Worm (Caenorhabditis elegans) whole organism, L4 larva: ENCODE data around the gene C56E6.2.

Experiments used
- F10B5.3 ChIP-seq: sonication (generic microtip); optimal IDR thresholded peaks from 2 replicates; lab custom pipeline; 2016; ENCODE audit warnings: mild to moderate bottlenecking, missing genetic modification characterization, missing compliant biosample characterization
- F26F4.8 ChIP-seq: fragments of 200-800 bp; sonication (Bioruptor generic); conservative IDR thresholded peaks from 2 replicates; pipeline ENCODE4 v1.3.6; 2022; ENCODE audit warnings: missing genetic modification characterization, missing compliant biosample characterization
- F44E2.7 ChIP-seq: fragments of 200-800 bp; sonication (Bioruptor generic); IDR thresholded peaks from 2 replicates; pipeline ENCODE4 v2.1.2; 2022; ENCODE audit warnings: missing genetic modification characterization, missing compliant biosample characterization
- R02D3.7 ChIP-seq: fragments of 150-350 bp; sonication (generic microtip); optimal IDR thresholded peaks from 3 replicates; lab custom pipeline; 2014; ENCODE audit warnings: missing biosample characterization, missing genetic modification characterization
- T20F7.1 ChIP-seq: fragments of 200-800 bp; sonication (Bioruptor generic); optimal IDR thresholded peaks from 2 replicates; lab custom pipeline; 2018; ENCODE audit warnings: mild to moderate bottlenecking, missing genetic modification characterization, missing compliant biosample characterization
- Y105C5A.15 ChIP-seq: fragments of 200-800 bp; sonication (Bioruptor generic); IDR thresholded peaks from 2 replicates; pipeline ENCODE4 v1.3.6; 2022; ENCODE audit warnings: missing genetic modification characterization, missing compliant biosample characterization
- ZK546.5 ChIP-seq, 2 experiments: sonication (generic microtip); optimal IDR thresholded peaks; 2 replicates each; lab custom pipeline; 2017; ENCODE audit warnings: missing biosample characterization in 2 of 2, missing genetic modification characterization in 2 of 2
- attf-4 ChIP-seq: sonication (generic microtip); optimal IDR thresholded peaks from 3 replicates; lab custom pipeline; 2017; ENCODE audit warnings: missing biosample characterization, missing genetic modification characterization
- ceh-44 ChIP-seq: fragments of 200-800 bp; sonication (Bioruptor generic); IDR thresholded peaks from 2 replicates; pipeline ENCODE4 v1.3.6; 2022; ENCODE audit warnings: missing genetic modification reagents, missing genetic modification characterization, missing compliant biosample characterization
- ces-1 ChIP-seq: fragments of 150-350 bp; sonication (generic microtip); optimal IDR thresholded peaks from 4 replicates; lab custom pipeline; 2014; ENCODE audit warnings: missing biosample characterization, missing genetic modification reagents, missing genetic modification characterization
- cey-2 ChIP-seq: sonication (generic microtip); optimal IDR thresholded peaks from 3 replicates; lab custom pipeline; 2017; ENCODE audit warnings: missing genetic modification characterization, mild to moderate bottlenecking, missing compliant biosample characterization, antibody characterized with exemption, borderline replicate concordance; ENCODE audit not compliant: insufficient read depth
- daf-8 ChIP-seq: fragments of 200-800 bp; sonication (Bioruptor generic); IDR thresholded peaks from 2 replicates; pipeline ENCODE4 v1.3.6; 2022; ENCODE audit warnings: missing genetic modification characterization, missing compliant biosample characterization
- dmd-9 ChIP-seq: fragments of 200-800 bp; sonication (Bioruptor generic); IDR thresholded peaks from 2 replicates; pipeline ENCODE4 v1.3.6; 2022; ENCODE audit warnings: missing genetic modification reagents, missing genetic modification characterization, missing compliant biosample characterization
- dpl-1 ChIP-seq: fragments of 150-350 bp; optimal IDR thresholded peaks from 2 replicates; lab custom pipeline; 2014; ENCODE audit warnings: missing biosample characterization, missing genetic modification reagents, missing genetic modification characterization
- egl-27 ChIP-seq: sonication (generic microtip); optimal IDR thresholded peaks from 3 replicates; lab custom pipeline; 2017; ENCODE audit warnings: missing biosample characterization, missing genetic modification reagents, missing genetic modification characterization
- hif-1 ChIP-seq, 2 experiments: sonication (generic microtip); optimal IDR thresholded peaks; 2 replicates each; lab custom pipeline; 2016 to 2017; ENCODE audit warnings: missing compliant biosample characterization in 2 of 2, missing genetic modification characterization in 2 of 2, missing genetic modification reagents in 2 of 2, missing genotype in 2 of 2, mild to moderate bottlenecking in 1 of 2
- hlh-30 ChIP-seq: sonication (generic microtip); optimal IDR thresholded peaks from 2 replicates; lab custom pipeline; 2017; ENCODE audit warnings: antibody characterized with exemption, mild to moderate bottlenecking, missing genetic modification characterization, missing compliant biosample characterization; ENCODE audit not compliant: insufficient read depth
- hmg-1.1 ChIP-seq: fragments of 200-800 bp; sonication (Bioruptor generic); IDR thresholded peaks from 2 replicates; pipeline ENCODE4 v1.3.6; 2022; ENCODE audit warnings: missing genetic modification reagents, missing genetic modification characterization, missing compliant biosample characterization
- jun-1 ChIP-seq: fragments of 150-350 bp; optimal IDR thresholded peaks from 2 replicates; lab custom pipeline; 2014; ENCODE audit warnings: missing biosample characterization, missing genetic modification reagents, missing genetic modification characterization
- lin-13 ChIP-seq: fragments of 150-350 bp; optimal IDR thresholded peaks from 2 replicates; lab custom pipeline; 2014; ENCODE audit warnings: missing biosample characterization, missing genetic modification reagents, missing genetic modification characterization
- lin-38 ChIP-seq: fragments of 200-800 bp; sonication (Bioruptor generic); IDR thresholded peaks from 2 replicates; pipeline ENCODE4 v1.3.6; 2022; ENCODE audit warnings: missing genetic modification reagents, missing genetic modification characterization, missing compliant biosample characterization
- lin-39 ChIP-seq: fragments of 150-350 bp; optimal IDR thresholded peaks from 2 replicates; lab custom pipeline; 2014; ENCODE audit warnings: missing biosample characterization, missing genetic modification reagents, missing genetic modification characterization
- madf-5 ChIP-seq, 2 experiments: fragments of 200-800 bp; sonication (Bioruptor generic); IDR thresholded peaks; 2 replicates each; pipeline ENCODE4 v1.3.6; 2022; ENCODE audit warnings: missing compliant biosample characterization in 2 of 2, missing genetic modification characterization in 2 of 2
- madf-9 ChIP-seq: fragments of 200-800 bp; sonication (Bioruptor generic); conservative IDR thresholded peaks from 2 replicates; pipeline ENCODE4 v1.3.6; 2022; ENCODE audit warnings: missing genetic modification reagents, missing genetic modification characterization, missing compliant biosample characterization
- mdl-1 ChIP-seq, 2 experiments: fragments of 150-350 bp in 1 of 2; sonication (generic microtip) in 1 of 2; optimal IDR thresholded peaks; 2 replicates each; lab custom pipeline; 2014 to 2017; ENCODE audit warnings: missing biosample characterization in 2 of 2, missing genetic modification characterization in 2 of 2
- mxl-2 ChIP-seq: fragments of 200-800 bp; sonication (Bioruptor generic); conservative IDR thresholded peaks from 2 replicates; pipeline ENCODE4 v1.3.6; 2022; ENCODE audit warnings: missing genetic modification reagents, missing genetic modification characterization, missing compliant biosample characterization
- nhr-11 ChIP-seq: fragments of 150-350 bp; optimal IDR thresholded peaks from 2 replicates; lab custom pipeline; 2014; ENCODE audit warnings: missing biosample characterization, missing genetic modification characterization
- nhr-25 ChIP-seq: sonication (generic microtip); optimal IDR thresholded peaks from 2 replicates; lab custom pipeline; 2017; ENCODE audit warnings: missing genetic modification characterization, mild to moderate bottlenecking, missing compliant biosample characterization, antibody characterized with exemption, moderate library complexity, borderline replicate concordance; ENCODE audit not compliant: insufficient read depth
- nhr-42 ChIP-seq: fragments of 200-800 bp; sonication (Bioruptor generic); IDR thresholded peaks from 2 replicates; pipeline ENCODE4 v1.3.6; 2022; ENCODE audit warnings: missing genetic modification characterization, missing compliant biosample characterization
- nhr-6 ChIP-seq: fragments of 150-350 bp; optimal IDR thresholded peaks from 2 replicates; lab custom pipeline; 2014; ENCODE audit warnings: missing biosample characterization, missing genetic modification characterization
- pha-4 ChIP-seq, 2 experiments: fragments of 150-350 bp in 1 of 2; fragments of 200-800 bp in 1 of 2; sonication (Bioruptor generic) in 1 of 2; IDR thresholded peaks in 1 of 2; optimal IDR thresholded peaks in 1 of 2; 2 replicates each; pipeline versions ENCODE4 v1.3.6 to Lab custom; 2014 to 2022; ENCODE audit warnings: missing genetic modification characterization in 2 of 2, missing genetic modification reagents in 2 of 2, missing biosample characterization in 1 of 2, missing compliant biosample characterization in 1 of 2
- rbr-2 ChIP-seq: sonication (generic microtip); optimal IDR thresholded peaks from 2 replicates; lab custom pipeline; 2016; ENCODE audit warnings: missing genotype, missing genetic modification characterization, missing compliant biosample characterization
- skn-1 ChIP-seq: fragments of 150-350 bp; optimal IDR thresholded peaks from 2 replicates; lab custom pipeline; 2014; ENCODE audit warnings: missing biosample characterization, missing genetic modification characterization
- spr-3 ChIP-seq: fragments of 200-800 bp; sonication (Bioruptor generic); optimal IDR thresholded peaks from 2 replicates; lab custom pipeline; 2018; ENCODE audit warnings: mild to moderate bottlenecking, missing genetic modification characterization, missing compliant biosample characterization
- tag-97 ChIP-seq: fragments of 200-800 bp; sonication (Bioruptor generic); IDR thresholded peaks from 2 replicates; pipeline ENCODE4 v1.3.6; 2022; ENCODE audit warnings: missing genetic modification characterization, missing compliant biosample characterization
- zfp-3 ChIP-seq: fragments of 200-800 bp; sonication (Bioruptor generic); conservative IDR thresholded peaks from 2 replicates; pipeline ENCODE4 v1.3.6; 2022; ENCODE audit warnings: missing genetic modification reagents, missing genetic modification characterization, missing compliant biosample characterization
- zip-11 ChIP-seq: fragments of 200-800 bp; sonication (Bioruptor generic); IDR thresholded peaks from 2 replicates; pipeline ENCODE4 v1.3.6; 2022; ENCODE audit warnings: missing genetic modification characterization, missing compliant biosample characterization
- ztf-11 ChIP-seq: fragments of 150-350 bp; optimal IDR thresholded peaks from 2 replicates; lab custom pipeline; 2014; ENCODE audit warnings: missing biosample characterization, missing genetic modification characterization

Gene C56E6.2

DNA sequence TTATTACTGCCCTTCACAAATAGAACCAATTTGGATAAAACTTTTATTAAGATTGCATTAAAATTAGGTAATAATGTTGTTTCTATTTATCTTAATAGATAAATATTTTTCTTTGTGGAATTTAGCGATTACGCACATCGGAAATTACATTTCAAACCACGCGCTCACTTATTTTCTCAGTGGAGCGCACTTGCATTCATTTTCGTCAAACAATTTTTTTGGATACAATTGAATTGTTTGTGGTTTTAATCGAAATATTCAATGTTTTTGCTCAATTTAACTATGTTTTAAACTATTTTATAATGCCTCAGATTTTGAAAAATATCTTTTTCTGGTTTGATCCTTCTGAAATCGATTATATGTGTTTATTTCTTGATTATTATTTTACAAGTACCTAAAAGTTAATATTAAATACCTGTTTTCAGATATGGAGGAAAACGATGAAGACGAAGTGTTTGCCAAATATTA lies 11.3 kb downstream of the C56E6.2 start, which contains the start of gene utp-20:
Gene utp-20 (plus strand): TSS at position 418 of the 468 bp plus-strand sequence.
- TF ChIP-seq ceh-44 (no peak), mxl-2 (GFP tag; lab: Robert Waterston, UW) (no peak), ces-1 (peak; percentile 62), egl-27 (no peak), dpl-1 (peak; percentile 88), dmd-9 (no peak), nhr-11 (tag; lab: Kevin White, UChicago) (peak; percentile 7), madf-9 (GFP tag; lab: Robert Waterston, UW) (no peak), ZK546.5 (tag; optimal IDR thresholded peaks at IDR 0.05; lab: Kevin White, UChicago) (no peak), T20F7.1 (GFP tag; lab: Kevin White, UChicago) (peak; percentile 46), mdl-1 (tag; optimal IDR thresholded peaks at IDR 0.05; lab: Kevin White, UChicago) (peak; percentile 32 to 62), F26F4.8 (GFP tag; lab: Robert Waterston, UW) (no peak), cey-2 (no peak), nhr-6 (peak; percentile 13), lin-38 (GFP tag; lab: Robert Waterston, UW) (peak; percentile 95), hlh-30 (tag; lab: Kevin White, UChicago) (peak; percentile 83), attf-4 (no peak), F10B5.3 (tag; lab: Kevin White, UChicago) (no peak), Y105C5A.15 (GFP tag; lab: Robert Waterston, UW) (no peak), lin-13 (GFP tag; lab: Kevin White, UChicago) (no peak), pha-4 (GFP tag; IDR thresholded peaks at IDR 0.05; lab: Robert Waterston, UW) (no peak), pha-4 (tag; optimal IDR thresholded peaks at IDR 0.05; lab: Kevin White, UChicago) (peak; percentile 16), rbr-2 (tag; lab: Kevin White, UChicago) (peak; percentile 42), ztf-11 (tag; lab: Kevin White, UChicago) (no peak), R02D3.7 (no peak)

DNA sequence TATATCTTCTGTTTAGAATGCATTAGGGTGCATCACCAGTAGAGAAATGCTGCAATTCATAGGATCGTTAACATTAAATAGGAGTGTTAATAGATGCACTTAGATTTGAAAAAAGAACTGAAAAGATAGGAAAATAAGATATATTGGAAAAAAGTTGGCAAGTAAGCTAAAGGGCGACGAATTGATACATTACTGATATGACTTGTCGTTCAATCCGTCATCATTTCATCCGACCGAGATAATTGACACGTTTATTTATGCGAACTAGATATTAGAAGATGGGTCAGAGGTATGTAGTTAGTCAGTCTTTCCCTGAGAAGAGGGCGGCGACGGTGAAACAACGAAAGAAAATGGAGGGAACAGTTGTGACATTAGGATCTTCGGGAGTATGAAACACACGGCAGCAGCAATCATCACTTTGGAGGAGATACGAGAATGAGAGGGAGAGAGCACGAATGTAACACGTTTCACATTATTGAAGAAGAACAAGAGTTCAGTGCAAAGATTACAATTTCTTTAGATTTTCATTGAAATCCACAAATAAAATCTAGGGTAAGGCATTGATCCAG lies 20.2 kb downstream of the C56E6.2 start, which contains the start of gene lron-15:
Gene lron-15 (minus strand): TSS at position 51 of the 569 bp plus-strand sequence.
- TF ChIP-seq hif-1 (tag; optimal IDR thresholded peaks at IDR 0.05; lab: Kevin White, UChicago), result no peak
- TF ChIP-seq madf-5 (GFP tag; IDR thresholded peaks at IDR 0.05; lab: Robert Waterston, UW), result no peak
- TF ChIP-seq nhr-25 (tag; lab: Kevin White, UChicago), result no peak
- TF ChIP-seq zip-11 (GFP tag; lab: Robert Waterston, UW), result no peak
- no peak for TF ChIP-seq ZK546.5 (tag; optimal IDR thresholded peaks at IDR 0.05; lab: Kevin White, UChicago)
- TF ChIP-seq skn-1, result no peak
- no peak for TF ChIP-seq egl-27
- TF ChIP-seq spr-3, result no peak
- no peak for TF ChIP-seq daf-8
- TF ChIP-seq mxl-2 (GFP tag; lab: Robert Waterston, UW), result no peak
- TF ChIP-seq tag-97, result no peak
- no peak for TF ChIP-seq lin-39 (tag; lab: Kevin White, UChicago)
- TF ChIP-seq nhr-42 (GFP tag; lab: Robert Waterston, UW), result no peak
- TF ChIP-seq jun-1, result no peak
- no peak for TF ChIP-seq zfp-3 (GFP tag; lab: Robert Waterston, UW)
- no peak for TF ChIP-seq hlh-30 (tag; lab: Kevin White, UChicago)
- TF ChIP-seq hmg-1.1 (GFP tag; lab: Robert Waterston, UW), result no peak
- TF ChIP-seq F44E2.7, result no peak
- TF ChIP-seq, all 104 proteins: peak for 0
